Fruit fly (Drosophila melanogaster) whole organism, prepupa: Measurements from ENCODE around the gene CG6610.

ENCODE experiments used
- Blimp-1 ChIP-seq: fragments of 200-800 bp; sonication (Bioruptor generic); optimal IDR thresholded peaks from 3 replicates; lab custom pipeline; 2017; ENCODE audit warnings: missing biosample characterization, missing genetic modification characterization, mild to moderate bottlenecking, moderate library complexity, missing genetic modification reagents
- CG10669 ChIP-seq: fragments of 200-800 bp; sonication (Bioruptor generic); optimal IDR thresholded peaks from 3 replicates; lab custom pipeline; 2018; ENCODE audit warnings: missing biosample characterization, mild to moderate bottlenecking, missing genetic modification characterization, moderate library complexity
- CG15336 ChIP-seq: fragments of 200-800 bp; sonication (Bioruptor generic); IDR thresholded peaks from 2 replicates; pipeline ENCODE4 v1.3.6; 2022; ENCODE audit warnings: missing biosample characterization, missing genetic modification characterization
- CG1621 ChIP-seq: fragments of 200-800 bp; sonication (Bioruptor generic); optimal IDR thresholded peaks from 3 replicates; lab custom pipeline; 2018; ENCODE audit warnings: missing biosample characterization, mild to moderate bottlenecking, missing genetic modification characterization
- CG16779 ChIP-seq: fragments of 200-800 bp; sonication (Bioruptor generic); optimal IDR thresholded peaks from 3 replicates; lab custom pipeline; 2017; ENCODE audit warnings: missing biosample characterization, mild to moderate bottlenecking, missing genetic modification characterization
- CG31627 ChIP-seq: fragments of 200-800 bp; sonication (Bioruptor generic); optimal IDR thresholded peaks from 3 replicates; lab custom pipeline; 2016; ENCODE audit warnings: missing biosample characterization, missing genetic modification characterization
- CG3919 ChIP-seq: fragments of 200-800 bp; sonication (Bioruptor generic); optimal IDR thresholded peaks from 3 replicates; lab custom pipeline; 2016; ENCODE audit warnings: missing biosample characterization, missing genetic modification characterization
- CG6163 ChIP-seq: fragments of 200-800 bp; sonication (Bioruptor generic); IDR thresholded peaks from 3 replicates; pipeline ENCODE4 v1.3.6; 2022; ENCODE audit warnings: missing biosample characterization, missing genetic modification characterization
- CG6276 ChIP-seq: fragments of 200-800 bp; sonication (Bioruptor generic); optimal IDR thresholded peaks from 2 replicates; lab custom pipeline; 2017; ENCODE audit warnings: missing biosample characterization, mild to moderate bottlenecking, missing genetic modification characterization
- CG6792 ChIP-seq: fragments of 200-800 bp; sonication (Bioruptor generic); optimal IDR thresholded peaks from 3 replicates; lab custom pipeline; 2016; ENCODE audit warnings: missing biosample characterization, missing genetic modification characterization
- CG6854 ChIP-seq: fragments of 200-800 bp; sonication (Bioruptor generic); optimal IDR thresholded peaks from 2 replicates; lab custom pipeline; 2017; ENCODE audit warnings: missing biosample characterization, mild to moderate bottlenecking, missing genetic modification characterization
- CG8319 ChIP-seq: fragments of 200-800 bp; sonication (Bioruptor generic); optimal IDR thresholded peaks from 3 replicates; lab custom pipeline; 2016; ENCODE audit warnings: missing biosample characterization, missing genetic modification characterization
- CG8632 ChIP-seq: fragments of 200-800 bp; sonication (Bioruptor generic); optimal IDR thresholded peaks from 3 replicates; lab custom pipeline; 2016; ENCODE audit warnings: missing biosample characterization, missing genetic modification characterization
- Eip75B ChIP-seq: fragments of 200-800 bp; sonication (Bioruptor generic); optimal IDR thresholded peaks from 3 replicates; lab custom pipeline; 2016; ENCODE audit warnings: missing biosample characterization, missing genetic modification characterization
- Eip78C ChIP-seq: fragments of 200-800 bp; sonication (Bioruptor generic); peaks from one replicate; lab custom pipeline; 2016; ENCODE audit warnings: missing biosample characterization, missing genetic modification characterization
- Hr39 ChIP-seq: fragments of 200-800 bp; sonication (Bioruptor generic); optimal IDR thresholded peaks from 2 replicates; lab custom pipeline; 2016; ENCODE audit warnings: missing biosample characterization, missing genetic modification characterization
- Met ChIP-seq: fragments of 200-800 bp; sonication (Bioruptor generic); optimal IDR thresholded peaks from 3 replicates; lab custom pipeline; 2016; ENCODE audit warnings: missing biosample characterization, missing genetic modification characterization
- OdsH ChIP-seq: fragments of 200-800 bp; sonication (Bioruptor generic); optimal IDR thresholded peaks from 3 replicates; lab custom pipeline; 2016; ENCODE audit warnings: missing biosample characterization, missing genetic modification characterization
- Sox14 ChIP-seq: fragments of 200-800 bp; sonication (Bioruptor generic); optimal IDR thresholded peaks from 3 replicates; lab custom pipeline; 2016; ENCODE audit warnings: missing biosample characterization, missing genetic modification characterization
- acj6 ChIP-seq: fragments of 200-800 bp; sonication (Bioruptor generic); optimal IDR thresholded peaks from 3 replicates; lab custom pipeline; 2016; ENCODE audit warnings: missing biosample characterization, missing genetic modification characterization
- dsx ChIP-seq: fragments of 200-800 bp; optimal IDR thresholded peaks from 3 replicates; lab custom pipeline; 2019; ENCODE audit warnings: missing biosample characterization, mild to moderate bottlenecking, missing genetic modification characterization, moderate library complexity; ENCODE audit not compliant: poor library complexity, severe bottlenecking
- eg ChIP-seq: fragments of 200-800 bp; sonication (Bioruptor generic); IDR thresholded peaks from 3 replicates; pipeline ENCODE4 v1.3.6; 2022; ENCODE audit warnings: missing biosample characterization, missing genetic modification characterization
- esn ChIP-seq: fragments of 200-800 bp; sonication (Bioruptor generic); optimal IDR thresholded peaks from 2 replicates; lab custom pipeline; 2016; ENCODE audit warnings: missing biosample characterization, mild to moderate bottlenecking, missing genetic modification characterization, moderate library complexity
- fd59A ChIP-seq: fragments of 200-800 bp; sonication (Bioruptor generic); optimal IDR thresholded peaks from 2 replicates; lab custom pipeline; 2017; ENCODE audit warnings: missing biosample characterization, mild to moderate bottlenecking, missing genetic modification characterization, missing genetic modification reagents
- fd85E ChIP-seq: fragments of 200-800 bp; sonication (Bioruptor generic); optimal IDR thresholded peaks from 3 replicates; lab custom pipeline; 2016; ENCODE audit warnings: missing biosample characterization, missing genetic modification characterization
- fkh ChIP-seq: fragments of 200-800 bp; sonication (Bioruptor generic); optimal IDR thresholded peaks from 3 replicates; lab custom pipeline; 2017; ENCODE audit warnings: missing biosample characterization, mild to moderate bottlenecking, missing genetic modification characterization, moderate library complexity
- net ChIP-seq: fragments of 200-800 bp; sonication (Bioruptor generic); optimal IDR thresholded peaks from 3 replicates; lab custom pipeline; 2016; ENCODE audit warnings: missing biosample characterization, missing genetic modification characterization
- pdm3 ChIP-seq: fragments of 200-800 bp; sonication (Bioruptor generic); optimal IDR thresholded peaks from 3 replicates; lab custom pipeline; 2016; ENCODE audit warnings: missing biosample characterization, missing genetic modification characterization
- salr ChIP-seq, 2 experiments: fragments of 200-800 bp; sonication (Bioruptor generic); optimal IDR thresholded peaks; 3 replicates each; lab custom pipeline; 2016 to 2018; ENCODE audit warnings: missing biosample characterization in 2 of 2, missing genetic modification characterization in 2 of 2, mild to moderate bottlenecking in 1 of 2
- ss ChIP-seq, 2 experiments: fragments of 200-800 bp; sonication (Bioruptor generic); optimal IDR thresholded peaks; 2 replicates in 1 of 2; 3 replicates in 1 of 2; lab custom pipeline; 2017 to 2018; ENCODE audit warnings: mild to moderate bottlenecking in 2 of 2, missing biosample characterization in 2 of 2, missing genetic modification characterization in 2 of 2, moderate library complexity in 1 of 2
- topi ChIP-seq: fragments of 200-800 bp; sonication (Bioruptor generic); optimal IDR thresholded peaks from 3 replicates; lab custom pipeline; 2016; ENCODE audit warnings: missing biosample characterization, missing genetic modification characterization
- vri ChIP-seq: fragments of 200-800 bp; sonication (Bioruptor generic); optimal IDR thresholded peaks from 3 replicates; lab custom pipeline; 2016; ENCODE audit warnings: missing biosample characterization, mild to moderate bottlenecking, missing genetic modification characterization

Gene CG6610

DNA sequence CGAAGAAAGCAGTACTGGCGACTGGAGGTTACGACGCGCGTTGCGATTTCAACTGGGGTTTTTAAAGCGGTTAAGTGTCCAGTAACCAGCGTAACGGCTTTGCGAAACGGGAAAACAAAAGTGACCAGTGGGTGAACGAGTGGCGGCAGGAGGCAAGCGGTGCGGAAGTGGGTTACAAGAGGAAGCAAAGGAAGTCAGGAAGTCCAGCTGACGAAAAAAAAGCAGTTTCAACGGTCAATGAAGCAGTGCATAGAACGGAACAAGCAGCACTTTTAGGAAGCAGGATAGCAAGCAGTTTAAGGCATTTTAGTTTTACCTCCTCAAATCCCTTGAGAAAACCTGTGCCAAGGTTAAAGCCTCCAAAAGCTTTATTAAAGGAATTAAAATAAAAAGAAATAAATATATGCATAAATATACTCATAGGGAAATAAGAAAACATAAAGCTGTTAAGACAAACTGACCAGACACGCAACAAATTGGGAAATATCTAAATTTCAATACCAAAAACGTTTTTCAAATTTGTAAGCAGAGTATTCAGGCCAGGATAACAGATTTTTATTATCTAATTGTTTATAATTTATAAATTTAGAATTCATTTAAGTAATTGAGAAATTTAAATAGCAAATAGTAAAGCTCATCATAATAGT, 16.2 kb upstream of the CG6610 start, which contains the start of gene CG6592:
Gene CG6592 (plus strand): TSS at position 597 of the 647 bp plus-strand sequence.
- TF ChIP-seq ss (GFP tag; optimal IDR thresholded peaks at IDR 0.05; lab: Kevin White, UChicago) (no peak), CG6854 (GFP tag; lab: Kevin White, UChicago) (no peak), net (GFP tag; lab: Kevin White, UChicago) (no peak), topi (GFP tag; lab: Kevin White, UChicago) (peak; percentile 10), dsx (no peak), CG6792 (no peak), CG3919 (peak; percentile 21), fd59A (GFP tag; lab: Kevin White, UChicago) (peak; percentile 20), pdm3 (GFP tag; lab: Kevin White, UChicago) (peak; percentile 5), Eip75B (GFP tag; lab: Kevin White, UChicago) (no peak), CG6276 (GFP tag; lab: Kevin White, UChicago) (no peak), salr (GFP tag; optimal IDR thresholded peaks at IDR 0.05; lab: Kevin White, UChicago) (peak in 1 of 2 experiments; percentile 46), CG31627 (GFP tag; lab: Kevin White, UChicago) (peak; percentile 20), Eip78C (GFP tag; lab: Kevin White, UChicago) (peak; percentile 68), CG6163 (GFP tag; lab: Robert Waterston, UW) (no peak), Sox14 (GFP tag; lab: Kevin White, UChicago) (no peak), CG1621 (tag; lab: Kevin White, UChicago) (peak; percentile 34), acj6 (peak; percentile 20), Met (peak; percentile 12), CG10669 (GFP tag; lab: Kevin White, UChicago) (peak; percentile 20), esn (GFP tag; lab: Kevin White, UChicago) (peak; percentile 23), OdsH (GFP tag; lab: Kevin White, UChicago) (peak; percentile 9), Hr39 (GFP tag; lab: Kevin White, UChicago) (peak; percentile 21)

DNA sequence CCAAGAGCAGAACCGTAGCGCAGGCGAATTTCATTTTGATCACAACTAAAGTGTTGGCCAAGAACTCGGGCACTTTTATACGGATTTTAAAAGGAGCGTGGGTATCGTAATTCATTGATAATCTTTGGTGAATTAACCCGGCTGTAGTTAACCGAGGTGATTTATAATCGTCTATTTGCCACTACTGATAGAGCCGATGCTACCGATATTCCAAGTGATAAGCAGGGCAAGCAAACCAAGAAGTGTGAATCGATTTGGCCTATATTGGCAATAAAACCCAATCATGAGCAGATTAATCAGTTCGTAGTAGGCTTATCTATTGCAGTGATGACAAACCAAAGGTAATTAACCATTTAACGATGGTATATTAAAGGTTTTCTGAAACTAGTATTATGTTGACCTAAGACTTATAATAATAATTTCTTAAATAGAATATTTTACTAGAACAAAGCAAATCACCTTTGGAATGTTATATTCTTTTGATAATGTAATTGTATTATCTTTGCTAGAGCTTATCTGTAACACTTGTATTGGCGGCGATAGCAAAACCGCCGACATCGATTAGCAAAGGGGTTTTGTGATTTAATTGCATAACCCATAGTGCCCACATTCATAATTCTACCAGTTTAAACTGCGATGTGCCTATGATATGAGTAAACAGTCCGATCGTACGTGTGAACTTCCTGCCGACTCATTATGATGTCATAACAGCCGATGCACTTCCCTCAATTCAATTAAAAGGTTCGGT, 12.3 kb upstream of the CG6610 start, which contains the start of gene CG10472:
Gene CG10472 (minus strand): TSS at position 51 of the 748 bp plus-strand sequence.
- TF ChIP-seq Blimp-1 (no peak), vri (GFP tag; lab: Kevin White, UChicago) (peak; percentile 74), Eip78C (GFP tag; lab: Kevin White, UChicago) (no peak), fd85E (GFP tag; lab: Kevin White, UChicago) (no peak), CG10669 (GFP tag; lab: Kevin White, UChicago) (no peak), fkh (GFP tag; lab: Kevin White, UChicago) (no peak)

DNA sequence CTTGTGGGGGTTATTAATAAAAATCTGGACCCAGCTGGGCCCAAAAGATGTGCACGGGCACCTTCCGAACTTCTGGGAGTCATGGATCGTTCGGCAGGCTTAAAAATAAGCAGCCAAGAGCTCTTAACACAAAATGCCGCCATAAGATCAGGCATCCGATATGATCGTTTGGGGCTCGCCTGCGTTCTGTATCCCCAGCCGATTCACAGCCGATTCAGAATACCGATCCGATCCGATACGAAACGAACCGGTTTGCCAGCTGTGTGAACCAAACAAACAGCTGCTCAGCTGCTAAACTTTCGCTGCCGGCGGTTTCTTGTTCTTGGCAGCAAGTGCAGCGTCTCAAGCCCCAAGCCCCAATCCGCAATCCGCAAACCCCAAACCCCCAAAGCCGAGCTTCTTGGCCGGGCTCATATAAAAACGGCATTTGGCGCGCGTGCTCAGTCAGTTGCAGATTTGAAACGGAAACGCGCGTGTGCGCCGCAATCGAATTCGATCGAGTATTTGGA, 9.4 kb upstream of the CG6610 start, which contains the start of gene CG42269:
Gene CG42269 (plus strand): TSS at position 416 of the 509 bp plus-strand sequence.
- TF ChIP-seq CG15336 (GFP tag; lab: Robert Waterston, UW): no peak
- TF ChIP-seq CG6854 (GFP tag; lab: Kevin White, UChicago): peak; percentile 91
- TF ChIP-seq Eip78C (GFP tag; lab: Kevin White, UChicago): peak; percentile 63
- peak; percentile 3 for TF ChIP-seq net (GFP tag; lab: Kevin White, UChicago)
- no peak for TF ChIP-seq CG8632 (GFP tag; lab: Kevin White, UChicago)
- no peak for TF ChIP-seq acj6
- TF ChIP-seq CG6163 (GFP tag; lab: Robert Waterston, UW): 0 out of 3 replicates have a peak, but pooled peaks have one; percentile 20
- TF ChIP-seq CG16779 (tag; lab: Kevin White, UChicago): no peak
- TF ChIP-seq pdm3 (GFP tag; lab: Kevin White, UChicago): no peak
- peak; percentile 92 for TF ChIP-seq Blimp-1

DNA sequence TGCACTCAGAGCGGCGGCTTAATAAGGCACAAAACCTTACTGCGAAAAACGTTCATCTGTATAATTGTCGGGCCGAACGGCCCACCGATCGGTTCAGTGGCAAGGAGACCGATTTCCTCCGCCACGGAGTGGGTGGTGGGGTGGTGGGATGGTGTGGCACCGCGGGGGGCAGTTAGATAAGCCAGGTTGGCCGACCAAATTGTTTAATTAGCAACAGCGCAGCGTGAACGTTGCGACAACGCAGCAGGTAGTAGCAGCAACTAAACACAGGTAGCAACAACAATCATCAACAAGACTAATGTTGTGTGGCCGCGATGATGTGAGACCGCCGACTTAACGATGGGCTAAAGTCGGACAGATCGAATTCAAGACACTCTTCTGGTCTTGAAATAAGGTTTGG, 7.2 kb upstream of the CG6610 start:
- TF ChIP-seq eg (GFP tag; lab: Robert Waterston, UW): no peak
- no peak for TF ChIP-seq pdm3 (GFP tag; lab: Kevin White, UChicago)
- TF ChIP-seq CG8319 (GFP tag; lab: Kevin White, UChicago): no peak
- TF ChIP-seq, all 60 proteins: peak for 0
